Worm (Caenorhabditis elegans): ENCODE measurements around the gene C49C3.4.

The C49C3.4 gene

DNA sequence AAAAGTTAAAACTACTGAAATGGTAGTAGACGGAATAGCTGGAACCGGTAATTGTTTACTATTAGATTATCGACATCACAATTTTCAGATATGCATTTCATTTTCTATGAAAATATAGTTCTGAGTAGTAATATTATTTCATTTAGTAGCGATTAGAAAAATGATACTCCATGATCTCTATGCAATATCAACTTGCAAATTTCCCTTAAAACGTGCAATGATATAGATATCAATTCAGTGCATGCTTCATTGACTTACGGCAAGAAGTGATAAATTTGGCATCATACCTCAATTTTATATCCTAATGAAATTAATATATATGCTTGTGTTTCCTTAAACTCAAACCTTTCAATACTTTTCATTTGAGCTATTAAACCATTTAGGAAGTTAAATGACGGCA, 22.1 kb downstream of the C49C3.4 start, which contains the start of gene C49C3.21:
Gene C49C3.21, plus strand, starts transcription at position 301 of the 400 bp plus-strand sequence.
- TF ChIP-seq F13H6.1 (tag; optimal IDR thresholded peaks at IDR 0.05) (no peak), elt-3 (tag; optimal IDR thresholded peaks at IDR 0.05) (no peak), alr-1 (tag; optimal IDR thresholded peaks at IDR 0.05) (no peak), lin-13 (GFP tag; optimal IDR thresholded peaks at IDR 0.05) (no peak), nhr-21 (tag; optimal IDR thresholded peaks at IDR 0.05) (no peak), lsy-2 (tag; optimal IDR thresholded peaks at IDR 0.05) (no peak), dmd-4 (tag; optimal IDR thresholded peaks at IDR 0.05) (no peak), ztf-11 (tag; optimal IDR thresholded peaks at IDR 0.05) (no peak)

- TF ChIP-seq ztf-1 (GFP tag; conservative IDR thresholded peaks at IDR 0.05) (no peak), alr-1 (tag; optimal IDR thresholded peaks at IDR 0.05) (no peak), Y55F3AM.14 (GFP tag; optimal IDR thresholded peaks at IDR 0.05) (no peak), fos-1 (tag; optimal IDR thresholded peaks at IDR 0.05) (no peak), F13H6.1 (tag; optimal IDR thresholded peaks at IDR 0.05) (no peak), nhr-77 (tag; optimal IDR thresholded peaks at IDR 0.05) (no peak), mab-5 (tag; optimal IDR thresholded peaks at IDR 0.05) (no peak), crh-2 (tag; optimal IDR thresholded peaks at IDR 0.05) (no peak), R02D3.7 (tag; optimal IDR thresholded peaks at IDR 0.05) (no peak), elt-3 (tag; optimal IDR thresholded peaks at IDR 0.05) (no peak), lsy-2 (tag; optimal IDR thresholded peaks at IDR 0.05) (no peak), nhr-11 (tag; optimal IDR thresholded peaks at IDR 0.05) (no peak), ceh-16 (tag; optimal IDR thresholded peaks at IDR 0.05) (no peak), mbf-1 (tag; optimal IDR thresholded peaks at IDR 0.05) (no peak), unc-39 (tag; optimal IDR thresholded peaks at IDR 0.05) (no peak), aly-2 (tag; optimal IDR thresholded peaks at IDR 0.05) (no peak), nhr-12 (tag; optimal IDR thresholded peaks at IDR 0.05) (no peak), unc-62 (GFP tag; optimal IDR thresholded peaks at IDR 0.05) (no peak)
Observed at ce11 chrIV:17343482-17343881, 22.9 kb downstream of the C49C3.4 start, which contains the start of gene C49C3.11. C49C3.11 (plus strand) TSS chrIV:17343782.

DNA sequence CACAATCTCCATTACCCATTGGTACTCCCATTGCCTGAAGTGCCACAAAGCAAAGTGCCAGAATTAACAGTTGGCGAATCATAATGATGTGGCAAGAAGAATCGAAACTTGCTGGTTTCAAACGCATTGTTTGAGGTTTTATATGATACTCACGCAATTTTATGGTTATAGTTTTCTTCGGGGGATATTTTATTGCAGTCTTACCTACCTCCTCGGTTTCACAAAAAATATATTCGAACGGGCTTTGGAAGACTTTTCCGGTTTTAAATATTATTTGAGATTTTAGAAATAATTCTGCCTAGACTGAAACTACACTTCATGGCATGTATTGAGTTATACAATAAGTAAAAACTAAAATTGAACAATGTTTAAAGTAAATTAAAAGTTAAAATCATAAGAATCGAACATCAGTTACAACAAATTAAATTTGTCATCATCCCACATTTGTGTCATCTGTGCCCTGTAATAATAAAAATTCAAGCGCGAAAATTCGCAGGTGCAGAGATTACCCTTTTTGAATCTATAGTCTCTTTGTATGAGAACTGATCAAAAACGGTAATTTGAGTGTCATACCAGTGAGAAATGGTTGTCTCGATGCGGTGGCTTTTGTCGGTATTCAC, 26.1 kb downstream of the C49C3.4 start, which contains the start of the genes clec-197 and clec-198:
Gene clec-197, minus strand, starts transcription at position 101 of the 620 bp plus-strand sequence.
Gene clec-198, plus strand, starts transcription at position 570 of the 620 bp plus-strand sequence.
- TF ChIP-seq nhr-10 (tag; optimal IDR thresholded peaks at IDR 0.05), result no peak
- TF ChIP-seq R02D3.7 (tag; optimal IDR thresholded peaks at IDR 0.05), result no peak
- TF ChIP-seq dmd-4 (tag; optimal IDR thresholded peaks at IDR 0.05), result no peak
- no peak for TF ChIP-seq ZK546.5 (tag; optimal IDR thresholded peaks at IDR 0.05)
- no peak for TF ChIP-seq skn-1 (tag; optimal IDR thresholded peaks at IDR 0.05)
- TF ChIP-seq nhr-12 (tag; optimal IDR thresholded peaks at IDR 0.05), result no peak
- TF ChIP-seq lin-39 (tag; optimal IDR thresholded peaks at IDR 0.05), result no peak
- TF ChIP-seq Y55F3AM.14 (GFP tag; optimal IDR thresholded peaks at IDR 0.05), result no peak
- no peak for TF ChIP-seq egl-27 (tag; optimal IDR thresholded peaks at IDR 0.05)
- TF ChIP-seq nhr-237 (tag; optimal IDR thresholded peaks at IDR 0.05), result no peak
- no peak for TF ChIP-seq nhr-6 (tag; optimal IDR thresholded peaks at IDR 0.05)

DNA sequence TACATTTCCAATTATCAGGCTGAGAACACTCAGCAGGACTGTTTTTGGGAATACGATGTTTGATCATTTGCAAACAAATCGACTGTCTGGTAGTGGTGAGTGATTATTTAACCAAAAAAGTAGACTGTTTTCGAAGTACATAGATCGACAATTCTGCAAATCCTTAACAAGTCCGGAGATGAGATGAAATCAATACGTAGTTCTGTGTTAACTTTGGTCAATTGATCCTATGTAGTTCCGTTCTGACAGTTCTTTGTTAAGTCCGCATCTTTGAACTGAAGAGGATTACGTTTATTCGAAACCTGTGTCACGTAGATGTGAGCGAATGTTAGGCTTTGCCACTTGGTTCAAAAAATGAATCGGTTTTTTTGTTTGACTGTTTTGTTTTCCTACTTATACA, 31.0 kb downstream of the C49C3.4 start, which contains the start of gene clec-199:
Gene clec-199, plus strand, starts transcription at position 301 of the 400 bp plus-strand sequence.
- TF ChIP-seq elt-1 (tag; optimal IDR thresholded peaks at IDR 0.05) (no peak), nhr-11 (tag; optimal IDR thresholded peaks at IDR 0.05) (no peak), sma-3 (GFP tag; optimal IDR thresholded peaks at IDR 0.05) (no peak), aly-2 (tag; optimal IDR thresholded peaks at IDR 0.05) (no peak), ztf-4 (tag; optimal IDR thresholded peaks at IDR 0.05) (no peak), R02D3.7 (tag; optimal IDR thresholded peaks at IDR 0.05) (no peak)

DNA sequence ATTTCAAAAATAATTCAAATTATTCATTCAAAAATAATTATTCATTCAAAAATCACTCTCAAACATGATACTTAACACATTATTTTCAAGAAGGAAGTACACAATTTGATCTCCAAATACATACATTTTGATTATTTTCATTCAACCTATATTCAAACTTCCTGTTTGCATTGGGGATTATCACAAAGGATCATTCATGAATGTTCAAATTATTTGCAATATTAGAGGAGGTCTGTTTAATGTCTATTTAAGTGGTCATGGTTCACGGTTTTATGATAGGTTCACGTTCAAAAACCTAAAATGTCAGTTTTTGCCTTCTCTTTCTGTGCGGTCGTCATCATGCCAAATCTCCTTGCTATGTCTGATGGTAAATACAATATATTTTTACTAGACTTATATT, 40.5 kb downstream of the C49C3.4 start, which contains the start of gene clec-202:
Gene clec-202, plus strand, starts transcription at position 301 of the 400 bp plus-strand sequence.
- TF ChIP-seq lin-11 (tag; optimal IDR thresholded peaks at IDR 0.05), result no peak
- no peak for TF ChIP-seq egl-27 (tag; optimal IDR thresholded peaks at IDR 0.05)
- no peak for TF ChIP-seq snpc-4 (tag; optimal IDR thresholded peaks at IDR 0.05)
- no peak for TF ChIP-seq nhr-237 (tag; optimal IDR thresholded peaks at IDR 0.05)
- TF ChIP-seq skn-1 (tag; optimal IDR thresholded peaks at IDR 0.05), result no peak
